Fruit fly (Drosophila melanogaster) whole organism, embryonic: Measurements from ENCODE around the gene Cyp4d21.

Experiments
- Ada2b ChIP-seq: fragments of 200-800 bp; sonication (Bioruptor generic); IDR thresholded peaks from 2 replicates; pipeline ENCODE4 v1.3.6; 2022; ENCODE audit warnings: missing biosample characterization, missing genetic modification characterization
- Aef1 ChIP-seq: fragments of 200-800 bp; sonication (Bioruptor generic); IDR thresholded peaks from 3 replicates; pipeline ENCODE4 v1.3.6; 2022; ENCODE audit warnings: missing biosample characterization, missing genetic modification characterization
- Antp ChIP-seq: fragments of 200-800 bp; sonication (Bioruptor generic); optimal IDR thresholded peaks from 3 replicates; lab custom pipeline; 2016; ENCODE audit warnings: missing biosample characterization, missing genetic modification characterization
- Atf6 ChIP-seq: fragments of 200-800 bp; sonication (Bioruptor generic); IDR thresholded peaks from 2 replicates; pipeline ENCODE4 v1.3.6; 2022; ENCODE audit warnings: missing biosample characterization, missing genetic modification characterization
- Bgb ChIP-seq: fragments of 200-800 bp; sonication (Bioruptor generic); IDR thresholded peaks from 2 replicates; pipeline ENCODE4 v1.3.6; 2022; ENCODE audit warnings: missing biosample characterization, missing genetic modification characterization; ENCODE audit not compliant: partially characterized antibody
- Bteb2 ChIP-seq: fragments of 200-800 bp; sonication (Bioruptor generic); optimal IDR thresholded peaks from 2 replicates; lab custom pipeline; 2016; ENCODE audit warnings: missing biosample characterization, missing genetic modification characterization
- CG10209 ChIP-seq: fragments of 200-800 bp; sonication (Bioruptor generic); optimal IDR thresholded peaks from 3 replicates; lab custom pipeline; 2017; ENCODE audit warnings: missing biosample characterization, mild to moderate bottlenecking, missing genetic modification characterization, missing genetic modification reagents
- CG10959 ChIP-seq: fragments of 200-800 bp; sonication (Bioruptor generic); IDR thresholded peaks from 2 replicates; pipeline ENCODE4 v1.3.6; 2022; ENCODE audit warnings: missing biosample characterization, missing genetic modification characterization
- CG11093 ChIP-seq: fragments of 200-800 bp; sonication (Bioruptor generic); IDR thresholded peaks from 3 replicates; pipeline ENCODE4 v1.3.6; 2022; ENCODE audit warnings: missing biosample characterization, missing genetic modification characterization
- CG11398 ChIP-seq: fragments of 200-800 bp; sonication (Bioruptor generic); optimal IDR thresholded peaks from 2 replicates; lab custom pipeline; 2016; ENCODE audit warnings: missing biosample characterization, missing genetic modification characterization
- CG1233 ChIP-seq: fragments of 200-800 bp; sonication (Bioruptor generic); optimal IDR thresholded peaks from 4 replicates; lab custom pipeline; 2018; ENCODE audit warnings: missing biosample characterization, mild to moderate bottlenecking, missing genetic modification characterization
- CG14050 ChIP-seq: fragments of 200-800 bp; sonication (Bioruptor generic); IDR thresholded peaks from 3 replicates; pipeline ENCODE4 v1.3.6; 2022; ENCODE audit warnings: missing biosample characterization, missing genetic modification characterization
- CG2129 ChIP-seq: fragments of 200-800 bp; sonication (Bioruptor generic); IDR thresholded peaks from 2 replicates; pipeline ENCODE4 v1.3.6; 2022; ENCODE audit warnings: missing biosample characterization, missing genetic modification characterization; ENCODE audit not compliant: partially characterized antibody
- CG2678 ChIP-seq: fragments of 200-800 bp; sonication (Bioruptor generic); optimal IDR thresholded peaks from 3 replicates; lab custom pipeline; 2019; ENCODE audit warnings: missing biosample characterization, mild to moderate bottlenecking, missing genetic modification characterization, moderate library complexity
- CG30020 ChIP-seq: fragments of 200-800 bp; optimal IDR thresholded peaks from 2 replicates; lab custom pipeline; 2019; ENCODE audit warnings: missing biosample characterization, mild to moderate bottlenecking, missing genetic modification characterization, moderate library complexity
- CG3163 ChIP-seq: fragments of 200-800 bp; sonication (Bioruptor generic); optimal IDR thresholded peaks from 3 replicates; lab custom pipeline; 2016; ENCODE audit warnings: missing biosample characterization, missing genetic modification characterization
- CG32532 ChIP-seq: fragments of 200-800 bp; sonication (Bioruptor generic); IDR thresholded peaks from 2 replicates; pipeline ENCODE4 v1.3.6; 2022; ENCODE audit warnings: missing biosample characterization, missing genetic modification characterization
- CG34422 ChIP-seq: fragments of 200-800 bp; sonication (Bioruptor generic); IDR thresholded peaks from 3 replicates; pipeline ENCODE4 v1.3.6; 2022; ENCODE audit warnings: missing biosample characterization, missing genetic modification characterization
- CG4820 ChIP-seq: fragments of 200-800 bp; sonication (Bioruptor generic); optimal IDR thresholded peaks from 3 replicates; lab custom pipeline; 2016; ENCODE audit warnings: missing biosample characterization, missing genetic modification characterization
- CG5245 ChIP-seq: fragments of 200-800 bp; sonication (Bioruptor generic); optimal IDR thresholded peaks from 3 replicates; lab custom pipeline; 2016; ENCODE audit warnings: missing biosample characterization, missing genetic modification characterization
- CG8089 ChIP-seq: fragments of 200-800 bp; sonication (Bioruptor generic); optimal IDR thresholded peaks from 3 replicates; lab custom pipeline; 2016; ENCODE audit warnings: missing biosample characterization, missing genetic modification characterization
- CG8388 ChIP-seq: fragments of 200-800 bp; sonication (Bioruptor generic); optimal IDR thresholded peaks from 2 replicates; lab custom pipeline; 2019; ENCODE audit warnings: missing biosample characterization, mild to moderate bottlenecking, missing genetic modification characterization, moderate library complexity
- CoRest ChIP-seq: fragments of 200-800 bp; sonication (Bioruptor generic); optimal IDR thresholded peaks from 3 replicates; lab custom pipeline; 2018; ENCODE audit warnings: missing biosample characterization, mild to moderate bottlenecking, missing genetic modification characterization, moderate library complexity
- CrebB ChIP-seq: fragments of 200-800 bp; sonication (Bioruptor generic); optimal IDR thresholded peaks from 3 replicates; lab custom pipeline; 2018; ENCODE audit warnings: missing biosample characterization, mild to moderate bottlenecking, missing genetic modification characterization
- D ChIP-seq, 2 experiments: fragments of 200-800 bp in 1 of 2; fragments of >200 bp in 1 of 2; sonication (Bioruptor generic) in 1 of 2; optimal IDR thresholded peaks; 2 replicates in 1 of 2; 3 replicates in 1 of 2; lab custom pipeline; 2017; ENCODE audit warnings: mild to moderate bottlenecking in 1 of 2, missing biosample characterization in 1 of 2, missing genetic modification characterization in 1 of 2, missing genetic modification reagents in 1 of 2
- Doc3 ChIP-seq: fragments of 200-800 bp; sonication (Bioruptor generic); IDR thresholded peaks from 3 replicates; pipeline ENCODE4 v1.3.6; 2022; ENCODE audit warnings: missing biosample characterization, missing genetic modification characterization; ENCODE audit not compliant: partially characterized antibody
- Elba2 ChIP-seq: fragments of 200-800 bp; sonication (Bioruptor generic); optimal IDR thresholded peaks from 3 replicates; lab custom pipeline; 2016; ENCODE audit warnings: missing biosample characterization, missing genetic modification characterization
- HLH3B ChIP-seq: fragments of 200-800 bp; sonication (Bioruptor generic); IDR thresholded peaks from 2 replicates; pipeline ENCODE4 v1.3.6; 2022; ENCODE audit warnings: missing biosample characterization, missing genetic modification characterization
- MTF-1 ChIP-seq: fragments of 200-800 bp; sonication (Bioruptor generic); optimal IDR thresholded peaks from 2 replicates; lab custom pipeline; 2018; ENCODE audit warnings: missing biosample characterization, mild to moderate bottlenecking, missing genetic modification characterization, borderline replicate concordance
- NC2β ChIP-seq: fragments of 200-800 bp; sonication (Bioruptor generic); optimal IDR thresholded peaks from 2 replicates; lab custom pipeline; 2016; ENCODE audit warnings: missing biosample characterization, missing genetic modification characterization
- Sin3A ChIP-seq: fragments of >200 bp; optimal IDR thresholded peaks from 2 replicates; lab custom pipeline; 2018
- Spps ChIP-seq: fragments of 200-800 bp; sonication (Bioruptor generic); optimal IDR thresholded peaks from 2 replicates; lab custom pipeline; 2018; ENCODE audit warnings: missing biosample characterization, mild to moderate bottlenecking, missing genetic modification characterization
- Vsx1 ChIP-seq: fragments of 200-800 bp; sonication (Bioruptor generic); optimal IDR thresholded peaks from 2 replicates; lab custom pipeline; 2017; ENCODE audit warnings: missing biosample characterization, mild to moderate bottlenecking, missing genetic modification characterization, missing genetic modification reagents
- abd-A ChIP-seq: fragments of 200-800 bp; sonication (Bioruptor generic); optimal IDR thresholded peaks from 3 replicates; lab custom pipeline; 2019; ENCODE audit warnings: missing biosample characterization, mild to moderate bottlenecking, missing genetic modification characterization, moderate library complexity
- ap ChIP-seq: fragments of 200-800 bp; sonication (Bioruptor generic); IDR thresholded peaks from 2 replicates; pipeline ENCODE4 v1.3.6; 2022; ENCODE audit warnings: missing biosample characterization, missing genetic modification characterization
- bigmax ChIP-seq: fragments of 200-800 bp; sonication (Bioruptor generic); optimal IDR thresholded peaks from 2 replicates; lab custom pipeline; 2018; ENCODE audit warnings: missing biosample characterization, mild to moderate bottlenecking, missing genetic modification characterization
- bowl ChIP-seq: fragments of 200-800 bp; sonication (Bioruptor generic); IDR thresholded peaks from 2 replicates; pipeline ENCODE4 v1.3.6; 2022; ENCODE audit warnings: missing biosample characterization, missing genetic modification characterization
- fd102C ChIP-seq: fragments of 200-800 bp; sonication (Bioruptor generic); optimal IDR thresholded peaks from 2 replicates; lab custom pipeline; 2018; ENCODE audit warnings: missing biosample characterization, mild to moderate bottlenecking, missing genetic modification characterization, moderate library complexity
- fd96Cb ChIP-seq: fragments of 200-800 bp; sonication (Bioruptor generic); optimal IDR thresholded peaks from 2 replicates; lab custom pipeline; 2018; ENCODE audit warnings: missing biosample characterization, mild to moderate bottlenecking, missing genetic modification characterization, moderate library complexity
- ftz-f1 ChIP-seq: fragments of 200-800 bp; sonication (Bioruptor generic); optimal IDR thresholded peaks from 2 replicates; lab custom pipeline; 2016; ENCODE audit warnings: missing biosample characterization, missing genetic modification characterization
- gem ChIP-seq: fragments of 200-800 bp; sonication (Bioruptor generic); optimal IDR thresholded peaks from 2 replicates; lab custom pipeline; 2019; ENCODE audit warnings: missing biosample characterization, mild to moderate bottlenecking, missing genetic modification characterization, moderate library complexity
- gfzf ChIP-seq: fragments of 200-800 bp; sonication (Bioruptor generic); optimal IDR thresholded peaks from 2 replicates; lab custom pipeline; 2016; ENCODE audit warnings: missing biosample characterization, mild to moderate bottlenecking, missing genetic modification characterization, moderate library complexity
- lilli ChIP-seq: fragments of 200-800 bp; sonication (Bioruptor generic); optimal IDR thresholded peaks from 3 replicates; lab custom pipeline; 2016; ENCODE audit warnings: missing biosample characterization, missing genetic modification characterization
- prd ChIP-seq, 3 experiments: fragments of >200 bp in 2 of 3; fragments of 200-800 bp in 1 of 3; sonication (Bioruptor generic) in 1 of 3; optimal IDR thresholded peaks in 2 of 3; IDR thresholded peaks in 1 of 3; 2 replicates in 2 of 3; 3 replicates in 1 of 3; pipeline versions ENCODE4 v1.3.6 to Lab custom; 2017 to 2022; ENCODE audit warnings: missing biosample characterization in 1 of 3, missing genetic modification characterization in 1 of 3
- sd ChIP-seq: fragments of 200-800 bp; sonication (Bioruptor generic); optimal IDR thresholded peaks from 3 replicates; lab custom pipeline; 2018; ENCODE audit warnings: missing biosample characterization, mild to moderate bottlenecking, missing genetic modification characterization, moderate library complexity
- sna ChIP-seq: fragments of 200-800 bp; sonication (Bioruptor generic); IDR thresholded peaks from 2 replicates; pipeline ENCODE4 v1.3.6; 2022; ENCODE audit warnings: missing biosample characterization, missing genetic modification characterization; ENCODE audit not compliant: partially characterized antibody
- vfl ChIP-seq: fragments of 200-800 bp; sonication (Bioruptor generic); optimal IDR thresholded peaks from 2 replicates; lab custom pipeline; 2016; ENCODE audit warnings: missing biosample characterization, missing genetic modification characterization
- wek ChIP-seq: fragments of 200-800 bp; sonication (Bioruptor generic); optimal IDR thresholded peaks from 3 replicates; lab custom pipeline; 2018; ENCODE audit warnings: missing biosample characterization, mild to moderate bottlenecking, missing genetic modification characterization, moderate library complexity
- z ChIP-seq: fragments of 200-800 bp; sonication (Bioruptor generic); IDR thresholded peaks from 3 replicates; pipeline ENCODE4 v1.3.6; 2022; ENCODE audit warnings: missing biosample characterization, missing genetic modification characterization

Gene Cyp4d21

DNA sequence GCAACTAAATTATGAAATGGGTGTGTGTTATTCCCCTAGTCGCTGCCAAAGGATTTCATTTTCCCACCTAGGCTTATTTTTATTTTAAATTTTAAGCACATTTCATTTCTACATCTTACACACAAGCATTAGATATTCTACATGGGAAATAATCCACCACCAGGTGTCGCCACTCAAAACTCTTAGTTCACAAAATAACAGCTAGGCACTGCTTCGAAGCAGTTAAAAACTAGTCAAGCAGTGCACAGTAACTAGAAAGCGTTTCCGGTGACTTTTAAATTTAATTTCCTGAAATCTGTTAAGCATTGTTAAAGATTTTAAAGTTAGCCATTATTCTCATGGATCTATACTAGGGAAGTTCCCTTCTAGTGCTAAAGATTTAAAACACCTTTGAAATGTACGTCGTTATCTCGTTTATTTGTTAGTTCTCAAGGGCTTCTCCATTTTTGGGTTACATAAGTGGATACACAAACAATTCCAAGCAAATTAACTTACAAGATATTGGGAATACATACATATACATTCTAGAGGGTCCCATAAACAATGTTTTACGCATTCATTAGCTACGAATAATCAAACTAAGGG is 36.3 kb downstream of the Cyp4d21 start (continued):
- TF ChIP-seq sna (no peak), CG10959 (GFP tag; lab: Robert Waterston, UW) (peak; percentile 77), abd-A (tag; lab: Kevin White, UChicago) (no peak), MTF-1 (GFP tag; lab: Kevin White, UChicago) (no peak), vfl (GFP tag; lab: Kevin White, UChicago) (peak; percentile 53), Elba2 (GFP tag; lab: Kevin White, UChicago) (no peak), sd (tag; lab: Kevin White, UChicago) (no peak), ap (GFP tag; lab: Robert Waterston, UW) (peak; percentile 84), CG2678 (tag; lab: Kevin White, UChicago) (no peak), Vsx1 (GFP tag; lab: Kevin White, UChicago) (no peak), Antp (GFP tag; lab: Kevin White, UChicago) (peak; percentile 90), ftz-f1 (peak; percentile 54), z (no peak), CG32532 (peak; percentile 76), Spps (tag; lab: Kevin White, UChicago) (no peak), CG34422 (GFP tag; lab: Robert Waterston, UW) (peak; percentile 87; the same call in 2 of the 3 replicates), CG10209 (GFP tag; lab: Kevin White, UChicago) (peak; percentile 79), CG11398 (GFP tag; lab: Kevin White, UChicago) (peak; percentile 81), CrebB (tag; lab: Kevin White, UChicago) (peak; percentile 81), CG8388 (GFP tag; lab: Kevin White, UChicago) (peak; percentile 61), Aef1 (peak; percentile 77), CG14050 (peak; percentile 60; the same call in 2 of the 3 replicates), CG4820 (no peak), wek (GFP tag; lab: Kevin White, UChicago) (no peak), Atf6 (GFP tag; lab: Robert Waterston, UW) (peak; percentile 77), lilli (GFP tag; lab: Kevin White, UChicago) (peak; percentile 81), CG5245 (no peak), Ada2b (GFP tag; lab: Robert Waterston, UW) (peak; percentile 52), NC2β (GFP tag; lab: Kevin White, UChicago) (peak; percentile 94), CG8089 (GFP tag; lab: Kevin White, UChicago) (peak; percentile 96), bowl (peak; percentile 38; the same call in 1 of the 2 replicates), CG3163 (GFP tag; lab: Kevin White, UChicago) (peak; percentile 70), bigmax (GFP tag; lab: Kevin White, UChicago) (no peak), CoRest (tag; lab: Kevin White, UChicago) (peak; percentile 52), gfzf (GFP tag; lab: Kevin White, UChicago) (no peak), CG11093 (0 out of 3 replicates have a peak, but pooled peaks have one; percentile 8), Doc3 (GFP tag; lab: Robert Waterston, UW) (no peak), fd96Cb (tag; lab: Kevin White, UChicago) (no peak), CG2129 (GFP tag; lab: Robert Waterston, UW) (no peak), prd (optimal IDR thresholded peaks at IDR 0.05; lab: Kevin White, UChicago) (no peak), prd (GFP tag; IDR thresholded peaks at IDR 0.05; lab: Robert Waterston, UW) (peak; percentile 59; the same call in 1 of the 3 replicates), Sin3A (no peak), CG30020 (tag; lab: Kevin White, UChicago) (no peak), gem (peak; percentile 73), HLH3B (GFP tag; lab: Robert Waterston, UW) (peak; percentile 85; the same call in 1 of the 2 replicates), fd102C (GFP tag; lab: Kevin White, UChicago) (peak; percentile 87), CG1233 (GFP tag; lab: Kevin White, UChicago) (no peak), Bgb (GFP tag; lab: Robert Waterston, UW) (peak; percentile 33; the same call in 1 of the 2 replicates), Bteb2 (GFP tag; lab: Kevin White, UChicago) (no peak), D (optimal IDR thresholded peaks at IDR 0.05; lab: Kevin White, UChicago) (no peak), D (GFP tag; optimal IDR thresholded peaks at IDR 0.05; lab: Kevin White, UChicago) (no peak)
